Worm (Caenorhabditis elegans) whole organism, late embryonic: ENCODE data around the gene clec-230.

Source experiments
- C08G9.2 ChIP-seq: sonication (generic microtip); optimal IDR thresholded peaks from 2 replicates; lab custom pipeline; 2016; ENCODE audit warnings: mild to moderate bottlenecking, missing genetic modification characterization, moderate library complexity, missing compliant biosample characterization
- F13H6.1 ChIP-seq: sonication (generic microtip); optimal IDR thresholded peaks from 2 replicates; lab custom pipeline; 2016; ENCODE audit warnings: missing genetic modification characterization, missing compliant biosample characterization
- Y22D7AL.16 ChIP-seq: sonication (generic microtip); optimal IDR thresholded peaks from 2 replicates; lab custom pipeline; 2016; ENCODE audit warnings: missing genetic modification characterization, missing compliant biosample characterization
- ama-1 ChIP-seq: fragments of 150-350 bp; optimal IDR thresholded peaks from 2 replicates; lab custom pipeline; 2014
- ceh-14 ChIP-seq: sonication (generic microtip); optimal IDR thresholded peaks from 2 replicates; lab custom pipeline; 2016; ENCODE audit warnings: missing genotype, missing genetic modification characterization, missing compliant biosample characterization
- ceh-18 ChIP-seq: sonication (generic microtip); optimal IDR thresholded peaks from 2 replicates; lab custom pipeline; 2016; ENCODE audit warnings: missing genetic modification characterization, missing compliant biosample characterization
- ceh-19 ChIP-seq: fragments of 200-800 bp; sonication (Bioruptor generic); optimal IDR thresholded peaks from 2 replicates; lab custom pipeline; 2018; ENCODE audit warnings: mild to moderate bottlenecking, missing genetic modification characterization, missing compliant biosample characterization
- ceh-2 ChIP-seq: sonication (generic microtip); optimal IDR thresholded peaks from 2 replicates; lab custom pipeline; 2016; ENCODE audit warnings: missing genotype, missing genetic modification characterization, missing compliant biosample characterization
- ceh-22 ChIP-seq: sonication (generic microtip); optimal IDR thresholded peaks from 2 replicates; lab custom pipeline; 2017; ENCODE audit warnings: missing biosample characterization, missing genetic modification characterization
- ceh-34 ChIP-seq: sonication (generic microtip); optimal IDR thresholded peaks from 2 replicates; lab custom pipeline; 2016; ENCODE audit warnings: mild to moderate bottlenecking, missing genetic modification characterization, missing compliant biosample characterization
- ceh-48 ChIP-seq: sonication (generic microtip); optimal IDR thresholded peaks from 2 replicates; lab custom pipeline; 2016; ENCODE audit warnings: missing genetic modification characterization, inconsistent platforms, missing compliant biosample characterization
- ceh-6 ChIP-seq: fragments of 200-800 bp; sonication (Bioruptor generic); optimal IDR thresholded peaks from 2 replicates; lab custom pipeline; 2018; ENCODE audit warnings: mild to moderate bottlenecking, missing genetic modification characterization, missing compliant biosample characterization
- ceh-9 ChIP-seq: sonication (generic microtip); optimal IDR thresholded peaks from 2 replicates; lab custom pipeline; 2016; ENCODE audit warnings: mild to moderate bottlenecking, missing genetic modification characterization, inconsistent platforms, missing compliant biosample characterization
- che-1 ChIP-seq: sonication (generic microtip); optimal IDR thresholded peaks from 2 replicates; lab custom pipeline; 2016; ENCODE audit warnings: mild to moderate bottlenecking, missing genetic modification characterization, missing compliant biosample characterization
- dmd-4 ChIP-seq: sonication (generic microtip); optimal IDR thresholded peaks from 2 replicates; lab custom pipeline; 2016; ENCODE audit warnings: borderline replicate concordance, missing genetic modification characterization, missing compliant biosample characterization
- dve-1 ChIP-seq: sonication (generic microtip); optimal IDR thresholded peaks from 2 replicates; lab custom pipeline; 2017; ENCODE audit warnings: antibody characterized with exemption, mild to moderate bottlenecking, missing genetic modification characterization, missing compliant biosample characterization
- eyg-1 ChIP-seq: sonication (generic microtip); optimal IDR thresholded peaks from 2 replicates; lab custom pipeline; 2016; ENCODE audit warnings: missing genotype, missing genetic modification characterization, missing compliant biosample characterization
- fax-1 ChIP-seq: sonication (generic microtip); optimal IDR thresholded peaks from 2 replicates; lab custom pipeline; 2016; ENCODE audit warnings: missing genotype, missing genetic modification characterization, missing compliant biosample characterization
- fkh-10 ChIP-seq: fragments of 150-350 bp; optimal IDR thresholded peaks from 2 replicates; lab custom pipeline; 2014; ENCODE audit warnings: missing biosample characterization, missing genetic modification reagents, missing genetic modification characterization
- fkh-6 ChIP-seq: sonication (generic microtip); optimal IDR thresholded peaks from 2 replicates; lab custom pipeline; 2016; ENCODE audit warnings: missing genetic modification characterization, missing compliant biosample characterization
- gmeb-2 ChIP-seq: sonication (generic microtip); optimal IDR thresholded peaks from 2 replicates; lab custom pipeline; 2016; ENCODE audit warnings: missing genetic modification characterization, inconsistent platforms, missing compliant biosample characterization
- hlh-13 ChIP-seq: fragments of 200-800 bp; sonication (Bioruptor generic); optimal IDR thresholded peaks from 2 replicates; lab custom pipeline; 2018; ENCODE audit warnings: mild to moderate bottlenecking, missing genetic modification characterization, missing compliant biosample characterization
- hlh-15 ChIP-seq: sonication (generic microtip); optimal IDR thresholded peaks from 2 replicates; lab custom pipeline; 2016; ENCODE audit warnings: missing genetic modification characterization, missing compliant biosample characterization
- hlh-30 ChIP-seq: sonication (generic microtip); optimal IDR thresholded peaks from 2 replicates; lab custom pipeline; 2017; ENCODE audit warnings: antibody characterized with exemption, missing genetic modification characterization, missing compliant biosample characterization; ENCODE audit not compliant: insufficient read depth
- hlh-6 ChIP-seq: sonication (generic microtip); optimal IDR thresholded peaks from 2 replicates; lab custom pipeline; 2016; ENCODE audit warnings: missing genotype, missing genetic modification characterization, missing compliant biosample characterization
- hlh-8 ChIP-seq: sonication (generic microtip); optimal IDR thresholded peaks from 2 replicates; lab custom pipeline; 2016; ENCODE audit warnings: missing genotype, missing genetic modification characterization, missing compliant biosample characterization
- lim-6 ChIP-seq: sonication (generic microtip); optimal IDR thresholded peaks from 2 replicates; lab custom pipeline; 2016; ENCODE audit warnings: missing genetic modification characterization, missing compliant biosample characterization
- lin-11 ChIP-seq: fragments of 200-800 bp; sonication (Bioruptor generic); optimal IDR thresholded peaks from 2 replicates; lab custom pipeline; 2018; ENCODE audit warnings: mild to moderate bottlenecking, missing genetic modification characterization, missing compliant biosample characterization
- mec-3 ChIP-seq: sonication (generic microtip); optimal IDR thresholded peaks from 2 replicates; lab custom pipeline; 2016; ENCODE audit warnings: borderline replicate concordance, missing genetic modification characterization, missing compliant biosample characterization
- nhr-11 ChIP-seq: fragments of 150-350 bp; optimal IDR thresholded peaks from 2 replicates; lab custom pipeline; 2014; ENCODE audit warnings: missing biosample characterization, missing genetic modification characterization
- npax-4 ChIP-seq: sonication (generic microtip); optimal IDR thresholded peaks from 2 replicates; lab custom pipeline; 2016; ENCODE audit warnings: missing genetic modification characterization, missing compliant biosample characterization
- odd-2 ChIP-seq: sonication (generic microtip); optimal IDR thresholded peaks from 2 replicates; lab custom pipeline; 2017; ENCODE audit warnings: antibody characterized with exemption, mild to moderate bottlenecking, missing genetic modification characterization, missing compliant biosample characterization
- pag-3 ChIP-seq: sonication (generic microtip); optimal IDR thresholded peaks from 2 replicates; lab custom pipeline; 2016; ENCODE audit warnings: missing compliant biosample characterization, missing genetic modification characterization, borderline replicate concordance
- pax-1 ChIP-seq: fragments of 150-350 bp; optimal IDR thresholded peaks from 2 replicates; lab custom pipeline; 2014; ENCODE audit warnings: missing biosample characterization, missing genetic modification characterization
- ref-2 ChIP-seq: sonication (generic microtip); optimal IDR thresholded peaks from 2 replicates; lab custom pipeline; 2016; ENCODE audit warnings: missing genetic modification characterization, missing compliant biosample characterization
- rnt-1 ChIP-seq: sonication (generic microtip); optimal IDR thresholded peaks from 2 replicates; lab custom pipeline; 2016; ENCODE audit warnings: missing genetic modification characterization, missing compliant biosample characterization
- sdc-2 ChIP-seq: sonication (generic microtip); optimal IDR thresholded peaks from 2 replicates; lab custom pipeline; 2016; ENCODE audit warnings: missing genotype, missing genetic modification characterization, missing compliant biosample characterization
- sox-4 ChIP-seq: sonication (generic microtip); optimal IDR thresholded peaks from 2 replicates; lab custom pipeline; 2017; ENCODE audit warnings: mild to moderate bottlenecking, missing genetic modification characterization, inconsistent platforms, missing compliant biosample characterization
- syd-9 ChIP-seq: sonication (generic microtip); optimal IDR thresholded peaks from 2 replicates; lab custom pipeline; 2016; ENCODE audit warnings: mild to moderate bottlenecking, missing genetic modification characterization, moderate library complexity, missing compliant biosample characterization
- unc-42 ChIP-seq: sonication (generic microtip); optimal IDR thresholded peaks from 2 replicates; lab custom pipeline; 2016; ENCODE audit warnings: missing genotype, missing genetic modification characterization, missing compliant biosample characterization
- unc-55 ChIP-seq: sonication (generic microtip); optimal IDR thresholded peaks from 2 replicates; lab custom pipeline; 2017; ENCODE audit warnings: missing biosample characterization, missing genetic modification reagents, missing genetic modification characterization
- zip-5 ChIP-seq: sonication (generic microtip); optimal IDR thresholded peaks from 2 replicates; lab custom pipeline; 2016; ENCODE audit warnings: missing genetic modification characterization, missing compliant biosample characterization

Gene clec-230

DNA sequence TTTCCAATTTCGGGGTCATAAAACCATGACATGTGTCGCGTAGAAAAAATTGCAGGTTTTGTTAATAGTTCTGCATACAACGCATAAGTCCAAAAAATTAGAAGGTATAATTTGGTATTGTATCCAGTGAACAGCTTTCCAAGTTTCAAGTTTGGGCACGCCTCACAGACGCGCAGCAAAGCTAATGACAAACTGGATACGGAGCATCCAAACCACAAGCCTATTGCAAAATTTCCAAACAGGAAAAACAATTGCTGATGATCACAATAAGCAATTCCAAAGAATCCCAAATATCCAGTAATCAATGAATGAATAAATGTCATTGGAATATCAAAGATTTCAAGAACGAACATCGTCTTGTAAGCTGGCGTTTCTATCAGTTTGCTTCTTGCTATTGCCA lies 35.4 kb downstream of the clec-230 start:
- TF ChIP-seq ceh-2 (tag; lab: Kevin White, UChicago) (no peak), ceh-22 (tag; lab: Kevin White, UChicago) (no peak), rnt-1 (tag; lab: Kevin White, UChicago) (no peak), hlh-30 (tag; lab: Kevin White, UChicago) (no peak), Y22D7AL.16 (tag; lab: Kevin White, UChicago) (no peak), ceh-19 (GFP tag; lab: Kevin White, UChicago) (no peak), gmeb-2 (no peak), ceh-34 (no peak), unc-42 (tag; lab: Kevin White, UChicago) (no peak), ceh-18 (tag; lab: Kevin White, UChicago) (no peak), ama-1 (no peak), pax-1 (tag; lab: Kevin White, UChicago) (no peak), hlh-13 (GFP tag; lab: Kevin White, UChicago) (no peak), lim-6 (no peak), fkh-10 (GFP tag; lab: Kevin White, UChicago) (no peak), che-1 (tag; lab: Kevin White, UChicago) (no peak)

DNA sequence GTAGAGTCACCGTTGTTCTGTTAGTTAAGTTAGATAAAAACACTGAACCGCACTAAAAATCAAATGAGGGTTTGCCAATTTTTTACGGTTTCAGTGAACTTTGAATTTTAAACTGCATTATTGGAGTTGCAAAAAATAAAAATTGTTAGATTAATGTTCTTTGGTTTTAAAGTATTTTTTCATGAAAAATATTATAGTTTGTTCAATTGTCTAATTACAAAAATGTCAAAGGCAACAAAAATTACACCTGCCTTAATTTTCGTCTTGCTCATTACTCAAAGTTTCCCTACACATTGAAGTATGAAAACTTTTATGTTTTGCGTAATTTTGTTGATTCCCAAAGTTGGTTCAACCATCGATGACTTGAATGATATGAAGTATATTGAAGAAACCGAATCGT lies 38.2 kb downstream of the clec-230 start, which contains the start of gene irld-62:
irld-62 (plus strand) TSS at position 301 of the 400 bp plus-strand sequence.
- no peak for TF ChIP-seq ceh-9 (tag; lab: Kevin White, UChicago)

- TF ChIP-seq gmeb-2 = no peak
- TF ChIP-seq dve-1 (tag; lab: Kevin White, UChicago) = no peak
- no peak for TF ChIP-seq fax-1 (tag; lab: Kevin White, UChicago)
- TF ChIP-seq sox-4 = no peak
- TF ChIP-seq hlh-15 (tag; lab: Kevin White, UChicago) = no peak
- TF ChIP-seq ceh-48 (tag; lab: Kevin White, UChicago) = no peak
- no peak for TF ChIP-seq sdc-2 (tag; lab: Kevin White, UChicago)
- TF ChIP-seq hlh-8 (tag; lab: Kevin White, UChicago) = no peak
- TF ChIP-seq dmd-4 (tag; lab: Kevin White, UChicago) = no peak
- no peak for TF ChIP-seq ref-2
- TF ChIP-seq unc-55 = no peak
- no peak for TF ChIP-seq eyg-1 (tag; lab: Kevin White, UChicago)
- no peak for TF ChIP-seq ceh-6
- TF ChIP-seq fkh-10 (GFP tag; lab: Kevin White, UChicago) = no peak
Measured at ce11 chrV:15309011-15309410, 39.9 kb downstream of the clec-230 start, which contains the start of gene srz-10. Gene srz-10 (minus strand): TSS chrV:15309098.

DNA sequence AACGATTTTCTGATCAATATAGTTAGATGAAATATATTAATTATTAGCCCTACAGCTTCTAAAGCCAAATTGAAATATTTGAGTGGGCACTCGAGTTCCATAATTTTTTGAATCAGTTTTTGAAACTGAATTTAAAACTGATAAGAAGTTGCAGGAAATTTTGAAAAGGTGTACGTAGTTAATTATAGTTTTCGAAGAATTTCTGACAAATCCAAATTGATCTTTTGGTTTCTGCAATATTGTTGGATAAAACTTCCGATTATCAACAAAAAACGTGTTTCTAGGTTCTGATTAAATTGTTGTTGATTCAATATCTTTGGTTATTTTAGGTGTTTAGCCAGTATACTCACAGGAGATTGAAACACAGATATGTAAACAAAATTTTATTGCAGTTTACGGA lies 42.2 kb downstream of the clec-230 start, which contains the start of gene T26H8.4:
T26H8.4 (minus strand) TSS at position 101 of the 400 bp plus-strand sequence.
- no peak for TF ChIP-seq F13H6.1
- TF ChIP-seq che-1 (tag; lab: Kevin White, UChicago) = no peak
- TF ChIP-seq ceh-14 (tag; lab: Kevin White, UChicago) = no peak
- TF ChIP-seq fkh-6 = no peak
- no peak for TF ChIP-seq hlh-6
- TF ChIP-seq syd-9 (tag; lab: Kevin White, UChicago) = no peak
- no peak for TF ChIP-seq odd-2
- TF ChIP-seq zip-5 (tag; lab: Kevin White, UChicago) = no peak
- no peak for TF ChIP-seq hlh-30 (tag; lab: Kevin White, UChicago)
- no peak for TF ChIP-seq ceh-48 (tag; lab: Kevin White, UChicago)
- TF ChIP-seq lim-6 = no peak
- no peak for TF ChIP-seq mec-3 (tag; lab: Kevin White, UChicago)
- no peak for TF ChIP-seq rnt-1 (tag; lab: Kevin White, UChicago)
- TF ChIP-seq C08G9.2 (tag; lab: Kevin White, UChicago) = no peak
- no peak for TF ChIP-seq nhr-11 (tag; lab: Kevin White, UChicago)
- TF ChIP-seq lin-11 (tag; lab: Kevin White, UChicago) = no peak
- no peak for TF ChIP-seq hlh-15 (tag; lab: Kevin White, UChicago)
- no peak for TF ChIP-seq pag-3 (tag; lab: Kevin White, UChicago)
- TF ChIP-seq ceh-34 = no peak
- no peak for TF ChIP-seq npax-4
- TF ChIP-seq, all 69 proteins: peak for 0
